Worm (Caenorhabditis elegans) whole organism, midembryonic: ENCODE data around the gene ckb-4.

Source experiments
- T22C8.4 ChIP-seq: fragments of 200-800 bp; sonication (Bioruptor generic); IDR thresholded peaks from 2 replicates; pipeline ENCODE4 v1.3.6; 2022; ENCODE audit warnings: missing genetic modification characterization, missing compliant biosample characterization
- cog-1 ChIP-seq: sonication (generic microtip); optimal IDR thresholded peaks from 2 replicates; lab custom pipeline; 2016; ENCODE audit warnings: missing genetic modification characterization, missing compliant biosample characterization
- flt-1 ChIP-seq: fragments of 200-800 bp; sonication (Bioruptor generic); IDR thresholded peaks from 2 replicates; pipeline ENCODE4 v1.3.6; 2022; ENCODE audit warnings: missing genetic modification characterization, missing compliant biosample characterization
- klf-2 ChIP-seq: fragments of 200-800 bp; sonication (Bioruptor generic); conservative IDR thresholded peaks from 2 replicates; pipeline ENCODE4 v1.3.6; 2022; ENCODE audit warnings: missing genetic modification reagents, missing genetic modification characterization, missing compliant biosample characterization
- med-1 ChIP-seq: sonication (generic microtip); optimal IDR thresholded peaks from 2 replicates; lab custom pipeline; 2017; ENCODE audit warnings: missing genetic modification characterization, mild to moderate bottlenecking, missing compliant biosample characterization, antibody characterized with exemption, missing genetic modification reagents; ENCODE audit not compliant: insufficient read depth
- ztf-23 ChIP-seq: fragments of 200-800 bp; sonication (Bioruptor generic); IDR thresholded peaks from 2 replicates; pipeline ENCODE4 v1.3.6; 2022; ENCODE audit warnings: missing genetic modification reagents, missing genetic modification characterization, missing compliant biosample characterization

DNA sequence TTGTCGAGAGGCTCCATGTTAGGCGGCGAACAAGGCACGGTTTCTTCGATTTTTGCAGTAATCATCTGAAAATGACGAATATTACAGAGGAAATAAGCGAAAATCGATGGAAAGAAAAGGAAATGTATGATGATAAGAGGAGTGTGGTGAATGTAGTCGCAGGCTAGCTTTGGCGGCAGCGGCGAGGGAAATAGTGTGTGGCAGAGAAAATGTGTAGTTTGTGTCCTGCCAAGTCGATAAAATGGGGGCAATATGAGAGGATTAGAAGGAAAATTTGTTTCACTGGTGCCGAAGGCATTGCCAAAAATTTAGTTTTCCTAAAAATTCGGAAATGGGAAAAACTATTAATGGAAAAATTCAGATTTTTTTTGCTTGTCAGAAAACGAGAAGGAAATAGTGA, 42.5 kb downstream of the ckb-4 start, which contains the start of gene nhr-86:
- TF ChIP-seq flt-1 (GFP tag; lab: Robert Waterston, UW) (no peak), klf-2 (GFP tag; lab: Robert Waterston, UW) (no peak), ztf-23 (no peak), T22C8.4 (GFP tag; lab: Robert Waterston, UW) (no peak), med-1 (GFP tag; lab: Kevin White, UChicago) (no peak), cog-1 (no peak)
